Worm (Caenorhabditis elegans) whole organism, L4/young adult: ENCODE measurements around the gene K02E7.11.

Experiments used
- W03F9.2 ChIP-seq: fragments of 150-350 bp; optimal IDR thresholded peaks from 2 replicates; lab custom pipeline; 2014; ENCODE audit warnings: missing biosample characterization, missing genetic modification characterization
- dao-5 ChIP-seq: sonication (generic microtip); optimal IDR thresholded peaks from 2 replicates; lab custom pipeline; 2016; ENCODE audit warnings: missing genotype, missing genetic modification characterization, moderate library complexity, missing compliant biosample characterization

DNA sequence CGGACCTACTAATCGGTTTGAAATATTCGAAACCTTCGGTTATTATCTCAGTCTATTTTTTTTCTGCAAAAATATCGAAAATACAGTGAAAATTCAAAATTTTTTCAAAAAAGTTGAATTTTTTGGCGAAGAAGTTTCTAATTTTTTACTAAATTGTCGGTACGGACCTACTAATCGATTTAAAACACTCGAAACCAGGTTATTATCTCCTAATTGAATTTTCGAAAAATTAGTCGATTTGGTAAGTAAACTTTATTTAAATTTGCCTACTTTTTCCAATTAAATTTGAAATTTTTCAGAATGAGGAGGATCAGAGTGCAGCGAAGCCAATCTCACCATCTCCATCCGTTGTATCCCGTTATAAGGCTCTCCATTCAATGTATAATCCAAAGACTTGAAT, 4.4 kb downstream of the K02E7.11 start, which contains the start of gene K02E7.12:
- no peak for TF ChIP-seq W03F9.2 (tag; lab: Kevin White, UChicago)
- no peak for TF ChIP-seq dao-5 (tag; lab: Kevin White, UChicago)
